Worm (Caenorhabditis elegans): ENCODE data around the gene T17A3.12.

The T17A3.12 gene

ce11 chrIII:145078-145477 is at the start of gene T17A3.12, which contains the start of gene fbxb-83:
Gene T17A3.12, minus strand, starts transcription at chrIII:145178.
Gene fbxb-83, minus strand, starts transcription at chrIII:145211.
- TF ChIP-seq lsy-2 (tag; optimal IDR thresholded peaks at IDR 0.05) (no peak), unc-39 (tag; optimal IDR thresholded peaks at IDR 0.05) (no peak), snpc-1.2 (GFP tag; IDR thresholded peaks at IDR 0.05) (no peak), ceh-28 (tag; optimal IDR thresholded peaks at IDR 0.05) (no peak), mxl-2 (GFP tag; conservative IDR thresholded peaks at IDR 0.05) (no peak), F10B5.3 (tag; optimal IDR thresholded peaks at IDR 0.05) (no peak), tag-97 (GFP tag; IDR thresholded peaks at IDR 0.05) (no peak), mxl-3 (GFP tag; optimal IDR thresholded peaks at IDR 0.05) (no peak), F49E8.2 (tag; optimal IDR thresholded peaks at IDR 0.05; ENCODE audit: borderline replicate concordance) (no peak), set-16 (GFP tag; IDR thresholded peaks at IDR 0.05) (no peak), ceh-82 (tag; optimal IDR thresholded peaks at IDR 0.05) (no peak), egl-43 (GFP tag; IDR thresholded peaks at IDR 0.05) (no peak), lim-7 (GFP tag; IDR thresholded peaks at IDR 0.05) (no peak), ctbp-1 (GFP tag; IDR thresholded peaks at IDR 0.05) (no peak)

DNA sequence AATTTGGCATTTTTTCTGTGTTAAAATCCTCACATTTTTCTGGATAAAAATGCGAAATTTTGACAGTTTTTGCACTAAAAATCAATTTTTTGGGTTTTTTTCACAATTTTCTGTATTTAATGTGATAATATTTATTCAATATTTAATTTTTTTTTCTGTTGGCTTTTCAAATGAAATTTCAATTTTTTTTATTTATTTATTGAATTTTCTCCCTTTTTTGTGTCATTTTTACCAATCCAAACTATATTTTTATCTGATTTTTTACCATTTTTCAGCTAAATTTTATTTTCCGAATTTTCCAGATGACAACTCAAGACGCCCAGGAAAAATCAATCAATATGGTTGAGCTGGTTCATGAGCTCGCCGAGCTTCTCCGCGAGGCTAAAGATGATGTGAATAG is 49.2 kb upstream of the T17A3.12 start, which contains the start of gene F40G9.17:
TSS of gene F40G9.17 (plus strand) at position 301 of the 400 bp plus-strand sequence.
- no peak for TF ChIP-seq lin-13 (GFP tag; optimal IDR thresholded peaks at IDR 0.05)
- TF ChIP-seq zip-11 (GFP tag; IDR thresholded peaks at IDR 0.05), result no peak
- no peak for TF ChIP-seq nhr-25 (tag; optimal IDR thresholded peaks at IDR 0.05; ENCODE audit: borderline replicate concordance, insufficient read depth)
- no peak for TF ChIP-seq Y75B8A.6 (GFP tag; IDR thresholded peaks at IDR 0.05)
- TF ChIP-seq ztf-7 (tag; optimal IDR thresholded peaks at IDR 0.05), result no peak
- TF ChIP-seq dmd-8 (GFP tag; IDR thresholded peaks at IDR 0.05), result no peak
- no peak for TF ChIP-seq sdz-12 (GFP tag; optimal IDR thresholded peaks at IDR 0.05)

DNA sequence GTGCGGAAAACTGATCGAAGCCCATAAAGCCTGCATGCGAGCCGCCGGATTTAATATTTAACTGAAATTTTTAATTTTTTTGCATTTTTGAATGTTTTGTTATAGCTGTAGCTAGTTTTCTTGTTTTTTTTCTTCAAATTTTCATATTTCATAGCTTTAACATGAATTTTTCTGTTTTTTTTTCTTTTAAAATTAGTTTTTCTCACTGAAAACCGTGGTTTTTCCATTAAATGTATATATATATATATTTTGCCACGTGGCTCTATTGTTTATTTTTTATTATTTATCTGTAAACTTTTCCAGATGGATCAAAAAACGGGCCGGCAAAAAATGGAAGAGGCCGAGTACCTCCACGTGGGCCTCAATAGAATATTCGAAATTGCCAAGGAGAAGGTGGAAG is 46.8 kb upstream of the T17A3.12 start, which contains the start of gene sec-20:
TSS of gene sec-20 (plus strand) at position 301 of the 400 bp plus-strand sequence.
- no peak for TF ChIP-seq ztf-7 (tag; optimal IDR thresholded peaks at IDR 0.05)
- no peak for TF ChIP-seq lin-29 (GFP tag; IDR thresholded peaks at IDR 0.05)
- no peak for TF ChIP-seq ztf-11 (tag; optimal IDR thresholded peaks at IDR 0.05)
- TF ChIP-seq nhr-237 (tag; optimal IDR thresholded peaks at IDR 0.05), result no peak
- no peak for TF ChIP-seq aha-1 (tag)
- no peak for TF ChIP-seq fkh-10 (GFP tag; optimal IDR thresholded peaks at IDR 0.05)
- TF ChIP-seq mxl-2 (GFP tag; conservative IDR thresholded peaks at IDR 0.05), result no peak
- TF ChIP-seq lim-7 (GFP tag; IDR thresholded peaks at IDR 0.05), result no peak

DNA sequence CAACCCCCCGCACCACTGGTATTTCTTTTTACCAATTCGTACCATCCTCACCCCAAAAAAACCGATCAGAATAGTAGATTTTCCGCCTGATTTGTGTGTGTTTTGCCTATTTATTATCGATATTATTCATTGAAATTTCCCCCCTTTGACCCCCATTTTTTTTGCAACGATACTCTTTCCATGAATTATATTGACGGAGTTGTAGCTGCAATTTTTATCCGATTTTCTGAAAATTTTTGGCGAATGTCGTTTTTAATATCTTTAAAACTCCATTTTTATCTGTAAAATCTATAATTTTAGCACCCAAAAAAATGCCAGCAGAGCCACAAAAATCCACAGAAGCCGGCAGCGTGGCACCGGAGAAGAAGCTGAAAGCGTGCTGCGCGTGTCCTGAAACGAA is 45.7 kb upstream of the T17A3.12 start, which contains the start of gene cox-17:
TSS of gene cox-17 (plus strand) at position 301 of the 400 bp plus-strand sequence.
- TF ChIP-seq ama-1 (optimal IDR thresholded peaks at IDR 0.05) (no peak), ces-1 (GFP tag; optimal IDR thresholded peaks at IDR 0.05) (no peak), lin-38 (GFP tag; IDR thresholded peaks at IDR 0.05) (no peak), nhr-42 (GFP tag; IDR thresholded peaks at IDR 0.05) (peak; percentile 12; the same call in 1 of the 2 replicates), F26F4.8 (GFP tag; conservative IDR thresholded peaks at IDR 0.05) (no peak)

DNA sequence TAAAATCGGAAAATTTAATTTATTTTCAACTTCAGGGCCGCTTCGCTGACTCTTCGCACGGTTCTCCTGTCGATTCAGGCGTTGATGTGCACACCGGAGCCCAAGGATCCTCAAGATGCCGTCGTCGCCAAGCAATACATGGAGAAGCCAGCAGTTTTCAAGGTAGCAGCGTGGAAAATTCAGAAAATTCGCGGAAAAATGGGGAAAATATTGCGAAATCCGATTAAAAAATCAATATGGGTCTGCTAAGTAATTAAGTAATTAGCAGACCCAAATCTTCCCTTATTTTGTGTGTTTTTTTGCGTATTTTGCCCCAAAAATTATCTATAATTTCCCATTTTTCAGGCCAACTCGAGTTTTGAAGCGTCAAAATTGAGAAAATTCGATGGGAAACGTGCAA is 44.3 kb upstream of the T17A3.12 start:
- TF ChIP-seq nhr-41 (GFP tag; IDR thresholded peaks at IDR 0.05), result no peak
- TF ChIP-seq aha-1 (tag), result peak; percentile 79

ce11 chrIII:188426-188888 is 43.5 kb upstream of the T17A3.12 start, which contains the start of gene ubc-20:
Gene ubc-20, plus strand, starts transcription at chrIII:188838.
- peak; percentile 15 for TF ChIP-seq dpl-1 (GFP tag; optimal IDR thresholded peaks at IDR 0.05)
- TF ChIP-seq lsy-2 (tag; optimal IDR thresholded peaks at IDR 0.05), result peak in 1 of 2 experiments; percentile 26
- no peak for TF ChIP-seq F26F4.8 (GFP tag; conservative IDR thresholded peaks at IDR 0.05)
- TF ChIP-seq Y48G9A.11 (GFP tag; IDR thresholded peaks at IDR 0.05), result peak; percentile 95
- peak; percentile 25 for TF ChIP-seq nhr-77 (tag; optimal IDR thresholded peaks at IDR 0.05)
- no peak for TF ChIP-seq daf-16 (GFP tag; optimal IDR thresholded peaks at IDR 0.05)
- TF ChIP-seq daf-16 (tag; optimal IDR thresholded peaks at IDR 0.05), result peak; percentile 11
- TF ChIP-seq spr-1 (tag; optimal IDR thresholded peaks at IDR 0.05), result no peak
- peak; percentile 62 for TF ChIP-seq hlh-30 (tag; optimal IDR thresholded peaks at IDR 0.05; ENCODE audit: insufficient read depth)
- TF ChIP-seq T20F7.1 (GFP tag; optimal IDR thresholded peaks at IDR 0.05), result peak; percentile 98
